Fruit fly (Drosophila melanogaster) whole organism, embryonic: Measurements from ENCODE around the gene CG42296.

ENCODE experiments used
- Atf-2 ChIP-seq: fragments of 200-800 bp; sonication (Bioruptor generic); optimal IDR thresholded peaks from 2 replicates; lab custom pipeline; 2016; ENCODE audit warnings: missing biosample characterization, missing genetic modification characterization
- BEAF-32 ChIP-seq: fragments of 200-800 bp; sonication (Bioruptor generic); optimal IDR thresholded peaks from 3 replicates; lab custom pipeline; 2017; ENCODE audit warnings: missing biosample characterization, missing genetic modification characterization, mild to moderate bottlenecking, moderate library complexity, missing genetic modification reagents
- CG10565 ChIP-seq: fragments of 200-800 bp; sonication (Bioruptor generic); optimal IDR thresholded peaks from 3 replicates; lab custom pipeline; 2016; ENCODE audit warnings: missing biosample characterization, mild to moderate bottlenecking, missing genetic modification characterization
- CG10654 ChIP-seq: fragments of 200-800 bp; sonication (Bioruptor generic); optimal IDR thresholded peaks from 2 replicates; lab custom pipeline; 2016; ENCODE audit warnings: missing biosample characterization, missing genetic modification characterization
- CG12299 ChIP-seq: fragments of 200-800 bp; sonication (Bioruptor generic); optimal IDR thresholded peaks from 2 replicates; lab custom pipeline; 2018; ENCODE audit warnings: missing biosample characterization, mild to moderate bottlenecking, missing genetic modification characterization
- CG12744 ChIP-seq: fragments of 200-800 bp; sonication (Bioruptor generic); optimal IDR thresholded peaks from 2 replicates; lab custom pipeline; 2016; ENCODE audit warnings: missing biosample characterization, missing genetic modification characterization
- CG12942 ChIP-seq: fragments of 200-800 bp; sonication (Bioruptor generic); optimal IDR thresholded peaks from 3 replicates; lab custom pipeline; 2016; ENCODE audit warnings: missing biosample characterization, missing genetic modification characterization
- CG13287 ChIP-seq: fragments of 200-800 bp; sonication (Bioruptor generic); IDR thresholded peaks from 2 replicates; pipeline ENCODE4 v1.3.6; 2022; ENCODE audit warnings: missing biosample characterization, missing genetic modification characterization; ENCODE audit not compliant: partially characterized antibody
- CG13624 ChIP-seq: fragments of 200-800 bp; sonication (Bioruptor generic); optimal IDR thresholded peaks from 2 replicates; lab custom pipeline; 2016; ENCODE audit warnings: missing biosample characterization, missing genetic modification characterization
- CG15601 ChIP-seq: fragments of 200-800 bp; sonication (Bioruptor generic); optimal IDR thresholded peaks from 3 replicates; lab custom pipeline; 2019; ENCODE audit warnings: missing biosample characterization, mild to moderate bottlenecking, missing genetic modification characterization, moderate library complexity
- CG31441 ChIP-seq: fragments of 200-800 bp; sonication (Bioruptor generic); IDR thresholded peaks from 2 replicates; pipeline ENCODE4 v1.3.6; 2022; ENCODE audit warnings: missing biosample characterization, missing genetic modification characterization
- CG32767 ChIP-seq: fragments of 200-800 bp; sonication (Bioruptor generic); IDR thresholded peaks from 2 replicates; pipeline ENCODE4 v1.3.6; 2022; ENCODE audit warnings: missing biosample characterization, missing genetic modification characterization
- CG3281 ChIP-seq: fragments of 200-800 bp; sonication (Bioruptor generic); optimal IDR thresholded peaks from 3 replicates; lab custom pipeline; 2017; ENCODE audit warnings: missing biosample characterization, mild to moderate bottlenecking, missing genetic modification characterization
- CG3407 ChIP-seq: fragments of 200-800 bp; sonication (Bioruptor generic); optimal IDR thresholded peaks from 2 replicates; lab custom pipeline; 2018; ENCODE audit warnings: missing biosample characterization, mild to moderate bottlenecking, missing genetic modification characterization
- CG34224 ChIP-seq: fragments of 200-800 bp; sonication (Bioruptor generic); IDR thresholded peaks from 3 replicates; pipeline ENCODE4 v1.3.6; 2022; ENCODE audit warnings: missing biosample characterization, missing genetic modification characterization; ENCODE audit not compliant: partially characterized antibody
- CG43689 ChIP-seq: fragments of 200-800 bp; sonication (Bioruptor generic); IDR thresholded peaks from 2 replicates; pipeline ENCODE4 v1.3.6; 2022; ENCODE audit warnings: missing biosample characterization, missing genetic modification characterization
- CG4730 ChIP-seq: fragments of 200-800 bp; sonication (Bioruptor generic); IDR thresholded peaks from 2 replicates; pipeline ENCODE4 v1.3.6; 2022; ENCODE audit warnings: missing biosample characterization, missing genetic modification characterization
- CG5180 ChIP-seq: fragments of 200-800 bp; sonication (Bioruptor generic); optimal IDR thresholded peaks from 3 replicates; lab custom pipeline; 2017; ENCODE audit warnings: missing biosample characterization, missing genetic modification characterization, mild to moderate bottlenecking, moderate library complexity, missing genetic modification reagents
- CG7786 ChIP-seq: fragments of 200-800 bp; sonication (Bioruptor generic); optimal IDR thresholded peaks from 2 replicates; lab custom pipeline; 2016; ENCODE audit warnings: missing biosample characterization, missing genetic modification characterization
- CG9817 ChIP-seq: fragments of 200-800 bp; sonication (Bioruptor generic); optimal IDR thresholded peaks from 2 replicates; lab custom pipeline; 2018; ENCODE audit warnings: missing biosample characterization, mild to moderate bottlenecking, missing genetic modification characterization, moderate library complexity
- D19B ChIP-seq: fragments of 200-800 bp; sonication (Bioruptor generic); optimal IDR thresholded peaks from 2 replicates; lab custom pipeline; 2017; ENCODE audit warnings: missing biosample characterization, mild to moderate bottlenecking, missing genetic modification characterization
- Dip2 ChIP-seq: fragments of 200-800 bp; sonication (Bioruptor generic); IDR thresholded peaks from 2 replicates; pipeline ENCODE4 v1.3.6; 2022; ENCODE audit warnings: missing biosample characterization, missing genetic modification characterization
- Doc2 ChIP-seq: fragments of 200-800 bp; sonication (Bioruptor generic); IDR thresholded peaks from 2 replicates; pipeline ENCODE4 v1.3.6; 2022; ENCODE audit warnings: missing biosample characterization, missing genetic modification characterization
- Lim3 ChIP-seq: fragments of 200-800 bp; sonication (Bioruptor generic); IDR thresholded peaks from 2 replicates; pipeline ENCODE4 v1.3.6; 2022; ENCODE audit warnings: missing biosample characterization, missing genetic modification characterization
- Mad ChIP-seq: fragments of 200-800 bp; sonication (Bioruptor generic); optimal IDR thresholded peaks from 2 replicates; lab custom pipeline; 2016; ENCODE audit warnings: missing biosample characterization, missing genetic modification characterization
- Mrtf ChIP-seq: fragments of 200-800 bp; sonication (Bioruptor generic); IDR thresholded peaks from 3 replicates; pipeline ENCODE4 v1.3.6; 2022; ENCODE audit warnings: missing biosample characterization, missing genetic modification characterization
- Nf-YB ChIP-seq: fragments of 200-800 bp; sonication (Bioruptor generic); optimal IDR thresholded peaks from 3 replicates; lab custom pipeline; 2019; ENCODE audit warnings: missing biosample characterization, mild to moderate bottlenecking, missing genetic modification characterization, moderate library complexity
- Side ChIP-seq: fragments of 200-800 bp; sonication (Bioruptor generic); optimal IDR thresholded peaks from 2 replicates; lab custom pipeline; 2016; ENCODE audit warnings: missing biosample characterization, missing genetic modification characterization
- Xbp1 ChIP-seq: fragments of 200-800 bp; sonication (Bioruptor generic); optimal IDR thresholded peaks from 3 replicates; lab custom pipeline; 2016; ENCODE audit warnings: missing biosample characterization, mild to moderate bottlenecking, missing genetic modification characterization
- bowl ChIP-seq: fragments of 200-800 bp; sonication (Bioruptor generic); IDR thresholded peaks from 2 replicates; pipeline ENCODE4 v1.3.6; 2022; ENCODE audit warnings: missing biosample characterization, missing genetic modification characterization
- crc ChIP-seq: fragments of 200-800 bp; sonication (Bioruptor generic); optimal IDR thresholded peaks from 2 replicates; lab custom pipeline; 2016; ENCODE audit warnings: missing biosample characterization, missing genetic modification characterization
- fru ChIP-seq: fragments of >200 bp; optimal IDR thresholded peaks from 2 replicates; lab custom pipeline; 2017
- gsb ChIP-seq: fragments of 200-800 bp; sonication (Bioruptor generic); IDR thresholded peaks from 2 replicates; pipeline ENCODE4 v1.3.6; 2022; ENCODE audit warnings: missing biosample characterization, missing genetic modification characterization
- gt ChIP-seq: fragments of 200-800 bp; sonication (Bioruptor generic); IDR thresholded peaks from 2 replicates; pipeline ENCODE4 v1.3.6; 2022; ENCODE audit warnings: missing biosample characterization, missing genetic modification characterization
- lab ChIP-seq: fragments of 200-800 bp; sonication (Bioruptor generic); optimal IDR thresholded peaks from 3 replicates; lab custom pipeline; 2017; ENCODE audit warnings: missing biosample characterization, missing genetic modification characterization, mild to moderate bottlenecking, moderate library complexity, missing genetic modification reagents
- lov ChIP-seq, 2 experiments: fragments of 200-800 bp in 1 of 2; fragments of >200 bp in 1 of 2; sonication (Bioruptor generic) in 1 of 2; IDR thresholded peaks in 1 of 2; optimal IDR thresholded peaks in 1 of 2; 2 replicates in 1 of 2; 3 replicates in 1 of 2; pipeline versions ENCODE4 v1.3.6 to Lab custom; 2017 to 2022; ENCODE audit warnings: missing biosample characterization in 1 of 2, missing genetic modification characterization in 1 of 2
- mld ChIP-seq: fragments of 200-800 bp; sonication (Bioruptor generic); IDR thresholded peaks from 3 replicates; pipeline ENCODE4 v1.3.6; 2022; ENCODE audit warnings: missing biosample characterization, missing genetic modification characterization; ENCODE audit not compliant: partially characterized antibody
- onecut ChIP-seq: fragments of 200-800 bp; sonication (Bioruptor generic); IDR thresholded peaks from 2 replicates; pipeline ENCODE4 v1.3.6; 2022; ENCODE audit warnings: missing biosample characterization, missing genetic modification characterization
- pb ChIP-seq: fragments of 200-800 bp; sonication (Bioruptor generic); optimal IDR thresholded peaks from 3 replicates; lab custom pipeline; 2016; ENCODE audit warnings: missing biosample characterization, missing genetic modification characterization
- peb ChIP-seq: fragments of 200-800 bp; sonication (Bioruptor generic); IDR thresholded peaks from 2 replicates; pipeline ENCODE4 v1.3.6; 2022; ENCODE audit warnings: missing biosample characterization, missing genetic modification characterization
- pfk ChIP-seq: fragments of 200-800 bp; sonication (Bioruptor generic); optimal IDR thresholded peaks from 2 replicates; lab custom pipeline; 2018; ENCODE audit warnings: missing biosample characterization, mild to moderate bottlenecking, missing genetic modification characterization, moderate library complexity
- pita ChIP-seq: fragments of 200-800 bp; sonication (Bioruptor generic); optimal IDR thresholded peaks from 2 replicates; lab custom pipeline; 2017; ENCODE audit warnings: missing biosample characterization, mild to moderate bottlenecking, missing genetic modification characterization
- prd ChIP-seq, 3 experiments: fragments of >200 bp in 2 of 3; fragments of 200-800 bp in 1 of 3; sonication (Bioruptor generic) in 1 of 3; optimal IDR thresholded peaks in 2 of 3; IDR thresholded peaks in 1 of 3; 2 replicates in 2 of 3; 3 replicates in 1 of 3; pipeline versions ENCODE4 v1.3.6 to Lab custom; 2017 to 2022; ENCODE audit warnings: missing biosample characterization in 1 of 3, missing genetic modification characterization in 1 of 3
- pros ChIP-seq: fragments of 200-800 bp; sonication (Bioruptor generic); optimal IDR thresholded peaks from 3 replicates; lab custom pipeline; 2019; ENCODE audit warnings: missing biosample characterization, mild to moderate bottlenecking, missing genetic modification characterization, moderate library complexity
- row ChIP-seq: fragments of 200-800 bp; sonication (Bioruptor generic); IDR thresholded peaks from 3 replicates; pipeline ENCODE4 v1.3.6; 2022; ENCODE audit warnings: missing biosample characterization, missing genetic modification characterization
- seq ChIP-seq: fragments of 200-800 bp; sonication (Bioruptor generic); IDR thresholded peaks from 2 replicates; pipeline ENCODE4 v1.3.6; 2022; ENCODE audit warnings: missing biosample characterization, missing genetic modification characterization
- sob ChIP-seq: fragments of 200-800 bp; sonication (Bioruptor generic); IDR thresholded peaks from 2 replicates; pipeline ENCODE4 v1.3.6; 2022; ENCODE audit warnings: missing biosample characterization, missing genetic modification characterization
- unc-4 ChIP-seq: fragments of 200-800 bp; sonication (Bioruptor generic); IDR thresholded peaks from 2 replicates; pipeline ENCODE4 v1.3.6; 2022; ENCODE audit warnings: missing biosample characterization, missing genetic modification characterization; ENCODE audit not compliant: partially characterized antibody
- z ChIP-seq: fragments of 200-800 bp; sonication (Bioruptor generic); IDR thresholded peaks from 3 replicates; pipeline ENCODE4 v1.3.6; 2022; ENCODE audit warnings: missing biosample characterization, missing genetic modification characterization

Gene CG42296

DNA sequence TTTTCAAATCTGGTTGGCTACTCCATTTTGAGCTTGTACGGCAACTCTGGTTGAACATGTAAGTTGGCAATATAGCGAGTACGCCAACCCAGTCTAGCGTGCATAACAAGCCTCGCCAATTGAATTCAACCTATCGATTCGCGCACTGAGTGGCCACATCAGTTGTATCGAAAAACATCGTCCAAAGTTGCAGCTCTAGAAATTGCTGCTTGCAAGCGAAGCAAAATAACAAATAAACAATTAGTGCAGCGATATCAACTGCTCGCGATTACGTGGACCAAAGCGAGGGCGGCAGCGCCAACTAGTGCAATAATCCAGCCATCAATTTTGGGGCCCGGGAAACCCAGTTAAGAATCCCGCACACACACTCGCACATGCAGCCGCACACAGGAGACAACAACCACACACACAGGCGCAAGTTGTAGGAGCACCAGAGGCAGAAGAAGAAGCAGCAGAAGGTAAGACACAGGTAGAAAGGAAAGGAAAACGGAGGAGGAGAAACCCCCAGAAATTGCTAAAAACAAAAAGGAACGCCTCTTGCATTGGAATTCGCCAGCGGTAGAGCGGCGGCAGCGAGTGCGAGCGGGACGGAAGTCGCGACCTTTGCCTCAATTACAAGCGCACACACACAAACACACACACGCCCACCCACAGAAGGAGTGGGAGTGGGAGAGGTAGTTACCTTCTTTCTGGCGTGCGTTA, 1.9 kb upstream of the CG42296 start (continued):
- TF ChIP-seq bowl (GFP tag; lab: Robert Waterston, UW) (no peak), CG34224 (GFP tag; lab: Robert Waterston, UW) (peak; percentile 87), CG12942 (GFP tag; lab: Kevin White, UChicago) (no peak), fru (no peak), gsb (no peak), D19B (no peak), mld (GFP tag; lab: Robert Waterston, UW) (peak; percentile 60; the same call in 2 of the 3 replicates), CG3281 (GFP tag; lab: Kevin White, UChicago) (no peak), pros (no peak), onecut (GFP tag; lab: Robert Waterston, UW) (no peak), gt (GFP tag; lab: Robert Waterston, UW) (no peak), seq (GFP tag; lab: Robert Waterston, UW) (no peak), CG12744 (GFP tag; lab: Kevin White, UChicago) (no peak), crc (GFP tag; lab: Kevin White, UChicago) (no peak), BEAF-32 (GFP tag; lab: Kevin White, UChicago) (peak; percentile 99), CG4730 (GFP tag; lab: Robert Waterston, UW) (no peak), peb (no peak), sob (0 out of 2 replicates have a peak, but pooled peaks have one; percentile 27), z (GFP tag; lab: Robert Waterston, UW) (no peak), Mad (GFP tag; lab: Kevin White, UChicago) (peak; percentile 44), prd (optimal IDR thresholded peaks at IDR 0.05; lab: Kevin White, UChicago) (no peak), prd (GFP tag; IDR thresholded peaks at IDR 0.05; lab: Robert Waterston, UW) (peak; percentile 41; the same call in 1 of the 3 replicates), lab (GFP tag; lab: Kevin White, UChicago) (no peak), Xbp1 (peak; percentile 72), CG15601 (tag; lab: Kevin White, UChicago) (peak; percentile 35), CG32767 (GFP tag; lab: Robert Waterston, UW) (no peak), CG13624 (GFP tag; lab: Kevin White, UChicago) (peak; percentile 56), CG13287 (GFP tag; lab: Robert Waterston, UW) (peak; percentile 97), row (GFP tag; lab: Robert Waterston, UW) (peak; percentile 35; the same call in 1 of the 3 replicates), CG43689 (GFP tag; lab: Robert Waterston, UW) (no peak), unc-4 (peak; percentile 93), Lim3 (GFP tag; lab: Robert Waterston, UW) (no peak), Mrtf (GFP tag; lab: Robert Waterston, UW) (no peak), pb (peak; percentile 15), pita (peak; percentile 76), CG31441 (no peak), CG3407 (GFP tag; lab: Kevin White, UChicago) (no peak), Atf-2 (GFP tag; lab: Kevin White, UChicago) (no peak), Nf-YB (GFP tag; lab: Kevin White, UChicago) (peak; percentile 35), CG7786 (GFP tag; lab: Kevin White, UChicago) (no peak), CG12299 (no peak), lov (optimal IDR thresholded peaks at IDR 0.05; lab: Kevin White, UChicago) (no peak), lov (GFP tag; IDR thresholded peaks at IDR 0.05; lab: Robert Waterston, UW) (no peak), CG5180 (GFP tag; lab: Kevin White, UChicago) (no peak), Doc2 (GFP tag; lab: Robert Waterston, UW) (no peak), pfk (GFP tag; lab: Kevin White, UChicago) (no peak), CG10565 (GFP tag; lab: Kevin White, UChicago) (no peak), Side (GFP tag; lab: Kevin White, UChicago) (peak; percentile 11), Dip2 (GFP tag; lab: Robert Waterston, UW) (no peak), CG9817 (tag; lab: Kevin White, UChicago) (peak; percentile 16), CG10654 (GFP tag; lab: Kevin White, UChicago) (peak; percentile 2)
